Fruit fly (Drosophila melanogaster): ENCODE data around the gene CG32320.
"Not testable (repeated sequence)": the region's sequence is repeated elsewhere in the genome, so short reads cannot be mapped to it uniquely, and the experiment has no call there.

Gene CG32320

dm6 chr3L:1398286-1398685 lies at the start of gene CG32320:
CG32320 (plus strand) TSS chr3L:1398586.
- TF ChIP-seq Hr4 (GFP tag; optimal IDR thresholded peaks at IDR 0.05); CG1621 (tag; optimal IDR thresholded peaks at IDR 0.05); CG7368 (GFP tag; optimal IDR thresholded peaks at IDR 0.05): not testable (repeated sequence)

dm6 chr3L:1348935-1349334 lies 49.5 kb upstream of the CG32320 start:
- TF ChIP-seq net (GFP tag; optimal IDR thresholded peaks at IDR 0.05) = no peak
- no peak for TF ChIP-seq Blimp-1 (GFP tag; optimal IDR thresholded peaks at IDR 0.05)
- no peak for TF ChIP-seq ss (GFP tag; optimal IDR thresholded peaks at IDR 0.05)
- TF ChIP-seq CG11762 (GFP tag; optimal IDR thresholded peaks at IDR 0.05; ENCODE audit: insufficient read depth) = no peak
- TF ChIP-seq dac (GFP tag; optimal IDR thresholded peaks at IDR 0.05) = no peak
- TF ChIP-seq CG11294 (GFP tag; IDR thresholded peaks at IDR 0.05) = no peak
- no peak for TF ChIP-seq CG15336 (GFP tag; IDR thresholded peaks at IDR 0.05)
- no peak for TF ChIP-seq CG8119 (GFP tag; IDR thresholded peaks at IDR 0.05)
- no peak for TF ChIP-seq Hr38 (GFP tag; optimal IDR thresholded peaks at IDR 0.05)
- TF ChIP-seq vri (GFP tag; optimal IDR thresholded peaks at IDR 0.05) = no peak
- no peak for TF ChIP-seq CG8319 (GFP tag; optimal IDR thresholded peaks at IDR 0.05)
- no peak for TF ChIP-seq fkh (GFP tag; optimal IDR thresholded peaks at IDR 0.05)
- no peak for TF ChIP-seq fd85E (GFP tag; optimal IDR thresholded peaks at IDR 0.05)
- no peak for TF ChIP-seq CG6792 (GFP tag; optimal IDR thresholded peaks at IDR 0.05)
- no peak for TF ChIP-seq CG6808 (GFP tag; optimal IDR thresholded peaks at IDR 0.05)
- peak; percentile 48 for TF ChIP-seq Eip78C (GFP tag)
- no peak for TF ChIP-seq Ets21C (GFP tag; optimal IDR thresholded peaks at IDR 0.05)
- TF ChIP-seq Met (GFP tag; optimal IDR thresholded peaks at IDR 0.05) = peak; percentile 24
- TF ChIP-seq Gug (GFP tag; IDR thresholded peaks at IDR 0.05) = no peak
- peak; percentile 9 for TF ChIP-seq esn (GFP tag; optimal IDR thresholded peaks at IDR 0.05)
- TF ChIP-seq dsx (GFP tag; optimal IDR thresholded peaks at IDR 0.05; ENCODE audit: poor library complexity, severe bottlenecking) = no peak
- TF ChIP-seq CG7368 (GFP tag; optimal IDR thresholded peaks at IDR 0.05) = no peak
- peak; percentile 16 for TF ChIP-seq Hr4 (GFP tag; optimal IDR thresholded peaks at IDR 0.05)
- TF ChIP-seq CG6163 (GFP tag; IDR thresholded peaks at IDR 0.05) = no peak
- TF ChIP-seq Sox102F (GFP tag; optimal IDR thresholded peaks at IDR 0.05) = no peak
- TF ChIP-seq Ets96B (tag; optimal IDR thresholded peaks at IDR 0.05) = no peak
- peak; percentile 0 for TF ChIP-seq CG31627 (GFP tag; optimal IDR thresholded peaks at IDR 0.05)
- no peak for TF ChIP-seq spab (GFP tag; optimal IDR thresholded peaks at IDR 0.05)
- peak; percentile 26 for TF ChIP-seq acj6 (GFP tag; optimal IDR thresholded peaks at IDR 0.05)
- TF ChIP-seq CG16779 (tag; optimal IDR thresholded peaks at IDR 0.05) = no peak
- TF ChIP-seq topi (GFP tag; optimal IDR thresholded peaks at IDR 0.05) = no peak
- TF ChIP-seq CG6276 (GFP tag; optimal IDR thresholded peaks at IDR 0.05) = no peak
- no peak for TF ChIP-seq Smox (GFP tag; optimal IDR thresholded peaks at IDR 0.05)
- TF ChIP-seq pdm3 (GFP tag; optimal IDR thresholded peaks at IDR 0.05) = no peak

dm6 chr3L:1349397-1349796 lies 49.0 kb upstream of the CG32320 start:
- TF ChIP-seq svp (GFP tag) (peak; percentile 25), CG32006 (GFP tag; optimal IDR thresholded peaks at IDR 0.05) (no peak), CG6163 (GFP tag; IDR thresholded peaks at IDR 0.05) (0 out of 3 replicates have a peak, but pooled peaks have one; percentile 17), CG8319 (GFP tag; optimal IDR thresholded peaks at IDR 0.05) (no peak), ss (GFP tag; optimal IDR thresholded peaks at IDR 0.05) (peak in 1 of 2 experiments; percentile 28), CG1621 (tag; optimal IDR thresholded peaks at IDR 0.05) (peak; percentile 64)

Data from whole organism, prepupa.